Worm (Caenorhabditis elegans) whole organism, late embryonic: Measurements from ENCODE around the gene F41E6.17.

Experiments
- C08G9.2 ChIP-seq: sonication (generic microtip); optimal IDR thresholded peaks from 2 replicates; lab custom pipeline; 2016; ENCODE audit warnings: mild to moderate bottlenecking, missing genetic modification characterization, moderate library complexity, missing compliant biosample characterization
- C38D4.7 ChIP-seq: fragments of 200-800 bp; sonication (Bioruptor generic); optimal IDR thresholded peaks from 2 replicates; lab custom pipeline; 2018; ENCODE audit warnings: mild to moderate bottlenecking, missing genetic modification characterization, moderate library complexity, missing compliant biosample characterization
- T23F11.4 ChIP-seq: fragments of 200-800 bp; sonication (Bioruptor generic); optimal IDR thresholded peaks from 2 replicates; lab custom pipeline; 2018; ENCODE audit warnings: mild to moderate bottlenecking, missing genetic modification characterization, missing compliant biosample characterization
- Y22D7AL.16 ChIP-seq: sonication (generic microtip); optimal IDR thresholded peaks from 2 replicates; lab custom pipeline; 2016; ENCODE audit warnings: missing genetic modification characterization, missing compliant biosample characterization
- ahr-1 ChIP-seq: sonication (generic microtip); optimal IDR thresholded peaks from 2 replicates; lab custom pipeline; 2016; ENCODE audit warnings: missing genetic modification characterization, missing compliant biosample characterization
- ceh-14 ChIP-seq: sonication (generic microtip); optimal IDR thresholded peaks from 2 replicates; lab custom pipeline; 2016; ENCODE audit warnings: missing genotype, missing genetic modification characterization, missing compliant biosample characterization
- ceh-18 ChIP-seq: sonication (generic microtip); optimal IDR thresholded peaks from 2 replicates; lab custom pipeline; 2016; ENCODE audit warnings: missing genetic modification characterization, missing compliant biosample characterization
- ceh-22 ChIP-seq: sonication (generic microtip); optimal IDR thresholded peaks from 2 replicates; lab custom pipeline; 2017; ENCODE audit warnings: missing biosample characterization, missing genetic modification characterization
- ceh-31 ChIP-seq: sonication (generic microtip); optimal IDR thresholded peaks from 2 replicates; lab custom pipeline; 2016; ENCODE audit warnings: missing genetic modification characterization, missing compliant biosample characterization
- ceh-34 ChIP-seq: sonication (generic microtip); optimal IDR thresholded peaks from 2 replicates; lab custom pipeline; 2016; ENCODE audit warnings: mild to moderate bottlenecking, missing genetic modification characterization, missing compliant biosample characterization
- ceh-45 ChIP-seq: fragments of 200-800 bp; sonication (Bioruptor generic); IDR thresholded peaks from 2 replicates; pipeline ENCODE4 v1.3.6; 2022; ENCODE audit warnings: missing genetic modification reagents, missing genetic modification characterization, missing compliant biosample characterization
- ceh-6 ChIP-seq: fragments of 200-800 bp; sonication (Bioruptor generic); optimal IDR thresholded peaks from 2 replicates; lab custom pipeline; 2018; ENCODE audit warnings: mild to moderate bottlenecking, missing genetic modification characterization, missing compliant biosample characterization
- ets-4 ChIP-seq: sonication (generic microtip); optimal IDR thresholded peaks from 2 replicates; lab custom pipeline; 2016; ENCODE audit warnings: missing genetic modification characterization, missing compliant biosample characterization
- fkh-10 ChIP-seq: fragments of 150-350 bp; optimal IDR thresholded peaks from 2 replicates; lab custom pipeline; 2014; ENCODE audit warnings: missing biosample characterization, missing genetic modification reagents, missing genetic modification characterization
- fkh-6 ChIP-seq: sonication (generic microtip); optimal IDR thresholded peaks from 2 replicates; lab custom pipeline; 2016; ENCODE audit warnings: missing genetic modification characterization, missing compliant biosample characterization
- gmeb-2 ChIP-seq: sonication (generic microtip); optimal IDR thresholded peaks from 2 replicates; lab custom pipeline; 2016; ENCODE audit warnings: missing genetic modification characterization, inconsistent platforms, missing compliant biosample characterization
- hlh-15 ChIP-seq: sonication (generic microtip); optimal IDR thresholded peaks from 2 replicates; lab custom pipeline; 2016; ENCODE audit warnings: missing genetic modification characterization, missing compliant biosample characterization
- hlh-30 ChIP-seq: sonication (generic microtip); optimal IDR thresholded peaks from 2 replicates; lab custom pipeline; 2017; ENCODE audit warnings: antibody characterized with exemption, missing genetic modification characterization, missing compliant biosample characterization; ENCODE audit not compliant: insufficient read depth
- hlh-8 ChIP-seq: sonication (generic microtip); optimal IDR thresholded peaks from 2 replicates; lab custom pipeline; 2016; ENCODE audit warnings: missing genotype, missing genetic modification characterization, missing compliant biosample characterization
- lim-6 ChIP-seq: sonication (generic microtip); optimal IDR thresholded peaks from 2 replicates; lab custom pipeline; 2016; ENCODE audit warnings: missing genetic modification characterization, missing compliant biosample characterization
- nfya-1 ChIP-seq: sonication (generic microtip); optimal IDR thresholded peaks from 2 replicates; lab custom pipeline; 2017; ENCODE audit warnings: missing genetic modification characterization, mild to moderate bottlenecking, missing compliant biosample characterization, antibody characterized with exemption, moderate library complexity
- npax-4 ChIP-seq: sonication (generic microtip); optimal IDR thresholded peaks from 2 replicates; lab custom pipeline; 2016; ENCODE audit warnings: missing genetic modification characterization, missing compliant biosample characterization
- pag-3 ChIP-seq: sonication (generic microtip); optimal IDR thresholded peaks from 2 replicates; lab custom pipeline; 2016; ENCODE audit warnings: missing compliant biosample characterization, missing genetic modification characterization, borderline replicate concordance
- pat-9 ChIP-seq: fragments of 200-800 bp; sonication (Bioruptor generic); optimal IDR thresholded peaks from 2 replicates; lab custom pipeline; 2018; ENCODE audit warnings: mild to moderate bottlenecking, missing genetic modification characterization, moderate library complexity, missing compliant biosample characterization
- pha-2 ChIP-seq: sonication (generic microtip); optimal IDR thresholded peaks from 2 replicates; lab custom pipeline; 2017; ENCODE audit warnings: mild to moderate bottlenecking, missing genetic modification characterization, missing compliant biosample characterization
- pqm-1 ChIP-seq: sonication (generic microtip); optimal IDR thresholded peaks from 2 replicates; lab custom pipeline; 2016; ENCODE audit warnings: missing genetic modification characterization, missing compliant biosample characterization
- pros-1 ChIP-seq: fragments of 150-350 bp; optimal IDR thresholded peaks from 2 replicates; lab custom pipeline; 2014; ENCODE audit warnings: missing biosample characterization, missing genetic modification reagents, missing genetic modification characterization
- ref-2 ChIP-seq: sonication (generic microtip); optimal IDR thresholded peaks from 2 replicates; lab custom pipeline; 2016; ENCODE audit warnings: missing genetic modification characterization, missing compliant biosample characterization
- sdc-2 ChIP-seq: sonication (generic microtip); optimal IDR thresholded peaks from 2 replicates; lab custom pipeline; 2016; ENCODE audit warnings: missing genotype, missing genetic modification characterization, missing compliant biosample characterization
- sox-2 ChIP-seq: fragments of 200-800 bp; sonication (Bioruptor generic); IDR thresholded peaks from 2 replicates; pipeline ENCODE4 v1.3.6; 2022; ENCODE audit warnings: missing genetic modification reagents, missing genetic modification characterization, missing compliant biosample characterization
- sox-4 ChIP-seq: sonication (generic microtip); optimal IDR thresholded peaks from 2 replicates; lab custom pipeline; 2017; ENCODE audit warnings: mild to moderate bottlenecking, missing genetic modification characterization, inconsistent platforms, missing compliant biosample characterization
- syd-9 ChIP-seq: sonication (generic microtip); optimal IDR thresholded peaks from 2 replicates; lab custom pipeline; 2016; ENCODE audit warnings: mild to moderate bottlenecking, missing genetic modification characterization, moderate library complexity, missing compliant biosample characterization
- tbx-2 ChIP-seq: sonication (generic microtip); optimal IDR thresholded peaks from 2 replicates; lab custom pipeline; 2016; ENCODE audit warnings: missing genetic modification characterization, missing compliant biosample characterization
- tbx-7 ChIP-seq: sonication (generic microtip); optimal IDR thresholded peaks from 2 replicates; lab custom pipeline; 2016; ENCODE audit warnings: missing genotype, missing genetic modification characterization, missing compliant biosample characterization
- ttx-3 ChIP-seq: sonication (generic microtip); optimal IDR thresholded peaks from 2 replicates; lab custom pipeline; 2016; ENCODE audit warnings: missing genetic modification reagents, missing genetic modification characterization, missing compliant biosample characterization
- unc-42 ChIP-seq: sonication (generic microtip); optimal IDR thresholded peaks from 2 replicates; lab custom pipeline; 2016; ENCODE audit warnings: missing genotype, missing genetic modification characterization, missing compliant biosample characterization
- unc-55 ChIP-seq: sonication (generic microtip); optimal IDR thresholded peaks from 2 replicates; lab custom pipeline; 2017; ENCODE audit warnings: missing biosample characterization, missing genetic modification reagents, missing genetic modification characterization
- unc-86 ChIP-seq: sonication (generic microtip); optimal IDR thresholded peaks from 2 replicates; lab custom pipeline; 2016; ENCODE audit warnings: missing genetic modification characterization, missing compliant biosample characterization
- zip-5 ChIP-seq: sonication (generic microtip); optimal IDR thresholded peaks from 2 replicates; lab custom pipeline; 2016; ENCODE audit warnings: missing genetic modification characterization, missing compliant biosample characterization
- ztf-16 ChIP-seq: sonication (generic microtip); optimal IDR thresholded peaks from 2 replicates; lab custom pipeline; 2017; ENCODE audit warnings: missing genetic modification characterization, missing compliant biosample characterization

Gene F41E6.17

DNA sequence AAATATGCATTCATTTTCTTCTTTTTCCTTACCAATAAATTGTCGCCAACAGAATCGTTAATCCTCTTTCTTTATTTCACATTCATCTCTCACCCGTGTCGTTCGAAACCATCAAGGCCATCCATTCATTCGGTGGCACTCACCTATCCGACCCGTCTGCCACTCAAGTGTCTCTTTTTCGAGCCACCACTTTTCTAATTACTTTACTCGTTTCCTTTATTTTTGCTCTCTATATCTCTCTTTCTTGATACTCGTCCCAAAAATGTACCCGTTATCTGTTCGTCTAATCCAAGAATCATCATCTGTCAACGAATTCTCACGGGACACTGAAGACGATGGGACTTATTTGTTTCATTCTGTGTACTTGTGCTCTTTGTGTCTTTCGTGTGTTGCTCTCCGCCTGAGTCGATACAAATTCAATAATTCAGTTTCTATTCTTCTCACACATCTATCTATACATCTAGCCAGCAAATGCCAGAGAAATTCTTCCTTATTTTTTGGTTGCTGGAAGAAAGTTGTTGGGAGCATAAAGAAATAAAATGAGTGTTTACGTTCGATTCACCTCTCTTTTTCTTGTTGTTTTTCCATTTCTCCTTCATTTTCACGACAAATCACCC is 31.1 kb upstream of the F41E6.17 start:
- TF ChIP-seq pros-1 = no peak
- no peak for TF ChIP-seq sox-2 (GFP tag; lab: Robert Waterston, UW)
- TF ChIP-seq npax-4 = no peak
- no peak for TF ChIP-seq gmeb-2
- no peak for TF ChIP-seq lim-6 (tag; lab: Kevin White, UChicago)
- TF ChIP-seq unc-55 (GFP tag; lab: Kevin White, UChicago) = peak; percentile 20
- TF ChIP-seq unc-86 (tag; lab: Kevin White, UChicago) = no peak
- peak; percentile 67 for TF ChIP-seq unc-42 (tag; lab: Kevin White, UChicago)
- no peak for TF ChIP-seq hlh-8 (tag; lab: Kevin White, UChicago)
- TF ChIP-seq tbx-7 (tag; lab: Kevin White, UChicago) = no peak
- no peak for TF ChIP-seq hlh-15 (tag; lab: Kevin White, UChicago)
- no peak for TF ChIP-seq C38D4.7 (GFP tag; lab: Kevin White, UChicago)
- TF ChIP-seq, all 69 proteins: peak for 2

DNA sequence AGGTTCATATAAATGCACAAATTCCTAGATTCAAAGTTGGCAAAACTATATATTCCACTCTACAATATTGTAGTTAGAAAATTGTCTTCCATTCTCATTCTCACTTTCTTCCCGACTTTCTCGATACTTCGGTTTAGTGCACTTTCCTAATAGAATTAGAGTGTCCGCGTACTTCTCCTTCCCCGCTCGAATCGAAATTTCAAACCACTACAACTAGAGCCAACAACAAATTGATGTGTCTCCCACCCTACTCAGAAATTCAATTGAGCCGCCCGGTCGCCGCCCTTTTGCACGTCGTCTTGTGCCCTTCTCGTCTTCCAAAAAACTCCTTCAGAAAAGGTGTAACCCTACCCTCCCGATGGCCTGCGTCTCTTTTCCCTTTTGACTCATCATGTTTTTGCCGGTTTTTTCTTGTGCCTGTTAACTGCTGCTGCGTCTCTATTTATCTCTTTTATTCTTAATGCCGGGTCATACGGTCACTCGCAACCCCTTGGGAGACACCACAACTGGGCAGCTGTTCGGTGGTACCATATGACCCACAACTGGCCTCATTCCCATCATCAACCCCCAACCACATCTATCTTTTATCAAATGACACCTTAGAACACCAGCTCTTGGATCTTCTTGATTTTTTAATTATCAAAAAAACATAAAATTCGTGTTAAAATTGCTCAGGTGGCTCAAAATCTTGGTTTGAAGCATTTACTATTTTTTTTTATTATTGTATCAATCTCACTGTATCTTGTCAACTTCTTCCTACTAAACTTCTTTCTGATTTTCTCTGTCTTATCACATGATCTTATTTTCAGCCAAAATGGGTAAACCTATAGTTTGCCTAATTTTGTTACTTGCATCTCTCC is 29.6 kb upstream of the F41E6.17 start, which contains the start of gene tag-196:
TSS of gene tag-196 (plus strand) at position 810 of the 860 bp plus-strand sequence.
- TF ChIP-seq tbx-2 (tag; lab: Kevin White, UChicago) (peak; percentile 37), hlh-30 (tag; lab: Kevin White, UChicago) (peak; percentile 29), unc-42 (tag; lab: Kevin White, UChicago) (peak; percentile 95), syd-9 (tag; lab: Kevin White, UChicago) (no peak), ceh-45 (0 out of 2 replicates have a peak, but pooled peaks have one; percentile 47), ref-2 (tag; lab: Kevin White, UChicago) (no peak)

- no peak for TF ChIP-seq ceh-31 (tag; lab: Kevin White, UChicago)
- no peak for TF ChIP-seq T23F11.4
- no peak for TF ChIP-seq ets-4 (tag; lab: Kevin White, UChicago)
- no peak for TF ChIP-seq fkh-6 (tag; lab: Kevin White, UChicago)
- no peak for TF ChIP-seq pqm-1
- TF ChIP-seq C38D4.7 (GFP tag; lab: Kevin White, UChicago) = no peak
- TF ChIP-seq ceh-14 (tag; lab: Kevin White, UChicago) = no peak
- TF ChIP-seq pat-9 (tag; lab: Kevin White, UChicago) = no peak
- TF ChIP-seq ceh-18 = no peak
- TF ChIP-seq pag-3 = no peak
- TF ChIP-seq ttx-3 = no peak
- TF ChIP-seq nfya-1 (tag; lab: Kevin White, UChicago) = no peak
- TF ChIP-seq sdc-2 = no peak
- TF ChIP-seq C08G9.2 (tag; lab: Kevin White, UChicago) = no peak
- TF ChIP-seq hlh-30 (tag; lab: Kevin White, UChicago) = no peak
- no peak for TF ChIP-seq Y22D7AL.16 (tag; lab: Kevin White, UChicago)
- TF ChIP-seq ztf-16 (tag; lab: Kevin White, UChicago) = no peak
These were observed 24.7 kb upstream of the F41E6.17 start, which contains the start of gene F41E6.7 for ce11 chrV:8599192-8599591. TSS of gene F41E6.7 (minus strand) at chrV:8599292.

- TF ChIP-seq ets-4 (tag; lab: Kevin White, UChicago) (no peak), hlh-8 (tag; lab: Kevin White, UChicago) (peak; percentile 15)
These were observed 23.9 kb upstream of the F41E6.17 start for ce11 chrV:8599957-8600356.

DNA sequence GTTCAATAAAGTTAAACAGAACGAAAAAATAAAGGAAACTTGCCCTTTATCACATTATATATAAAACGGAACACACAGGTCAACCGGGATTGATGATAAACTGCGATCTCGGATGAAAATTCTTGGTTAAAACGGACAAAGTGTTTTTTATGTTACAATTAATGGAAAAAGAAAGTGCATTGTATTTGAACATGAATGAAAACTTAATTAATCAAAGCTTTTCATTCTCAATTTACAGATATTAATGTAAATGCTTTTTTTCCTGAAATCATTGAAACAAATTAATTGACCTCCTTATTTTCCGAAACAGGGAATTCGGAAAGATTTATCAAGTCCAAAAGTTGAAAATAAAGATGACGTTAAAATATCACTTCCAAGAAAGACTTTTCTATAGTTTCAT is 22.5 kb upstream of the F41E6.17 start, which contains the start of gene F41E6.8:
TSS of gene F41E6.8 (minus strand) at position 101 of the 400 bp plus-strand sequence.
- no peak for TF ChIP-seq sox-4 (tag; lab: Kevin White, UChicago)
- no peak for TF ChIP-seq fkh-10
- TF ChIP-seq sdc-2 = no peak
- no peak for TF ChIP-seq hlh-15 (tag; lab: Kevin White, UChicago)
- no peak for TF ChIP-seq ceh-34
- TF ChIP-seq ahr-1 (tag; lab: Kevin White, UChicago) = no peak
- TF ChIP-seq pha-2 (tag; lab: Kevin White, UChicago) = no peak
- no peak for TF ChIP-seq tbx-7 (tag; lab: Kevin White, UChicago)
- TF ChIP-seq hlh-30 (tag; lab: Kevin White, UChicago) = no peak
- TF ChIP-seq ceh-6 (GFP tag; lab: Kevin White, UChicago) = no peak
- TF ChIP-seq ceh-14 (tag; lab: Kevin White, UChicago) = no peak
- TF ChIP-seq nfya-1 (tag; lab: Kevin White, UChicago) = no peak
- no peak for TF ChIP-seq zip-5
- TF ChIP-seq ceh-22 = no peak
